Fruit fly (Drosophila melanogaster): ENCODE results near the gene ko.

The ko gene

DNA sequence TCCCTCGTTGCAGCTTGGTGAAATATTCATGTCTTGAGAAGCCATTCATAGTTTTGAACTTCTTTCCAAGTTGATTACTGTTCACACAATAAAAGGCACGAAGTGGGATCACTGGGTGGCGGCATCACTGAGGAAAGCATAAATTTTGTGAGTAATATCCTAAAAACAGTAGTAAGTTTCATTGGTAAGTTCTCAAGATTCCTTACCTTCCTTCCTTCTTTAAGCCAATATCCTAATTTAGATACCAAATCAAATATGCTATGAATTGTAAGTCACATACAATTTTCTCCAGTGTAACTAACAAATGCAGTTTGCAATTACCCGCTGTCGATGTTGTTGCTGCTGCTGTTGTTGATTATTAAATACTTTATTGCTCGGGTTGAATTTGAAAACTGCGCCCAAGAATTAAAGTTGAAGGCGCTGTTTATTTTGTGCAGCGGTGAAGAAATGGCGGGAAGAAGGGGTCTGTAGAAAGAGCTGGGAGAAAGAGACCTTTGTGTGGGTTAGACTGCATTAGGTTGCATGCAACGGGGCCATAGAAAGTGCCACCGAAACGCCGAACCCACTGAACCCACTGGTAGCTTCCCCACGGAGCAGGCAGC, 84.8 kb downstream of the ko start (continued):
- TF ChIP-seq mld (GFP tag; IDR thresholded peaks at IDR 0.05; ENCODE audit: partially characterized antibody) (no peak), grau (tag; optimal IDR thresholded peaks at IDR 0.05) (no peak), inv (GFP tag; IDR thresholded peaks at IDR 0.05; ENCODE audit: partially characterized antibody) (no peak), Ada2b (GFP tag; IDR thresholded peaks at IDR 0.05) (no peak), HLH3B (GFP tag; IDR thresholded peaks at IDR 0.05) (no peak), Bdp1 (GFP tag; optimal IDR thresholded peaks at IDR 0.05) (no peak), CG8944 (GFP tag; optimal IDR thresholded peaks at IDR 0.05) (no peak), Adf1 (GFP tag; IDR thresholded peaks at IDR 0.05) (no peak), CG6683 (GFP tag; optimal IDR thresholded peaks at IDR 0.05) (no peak), NfI (GFP tag; optimal IDR thresholded peaks at IDR 0.05) (no peak), al (GFP tag; IDR thresholded peaks at IDR 0.05) (no peak), dmrt11E (tag; optimal IDR thresholded peaks at IDR 0.05) (peak; percentile 40), CG14965 (GFP tag; optimal IDR thresholded peaks at IDR 0.05; ENCODE audit: borderline replicate concordance) (no peak), insv (GFP tag; optimal IDR thresholded peaks at IDR 0.05) (no peak), CG9727 (GFP tag; optimal IDR thresholded peaks at IDR 0.05) (no peak), run (tag; optimal IDR thresholded peaks at IDR 0.05) (no peak), CG16815 (GFP tag; optimal IDR thresholded peaks at IDR 0.05) (no peak), Nf-YC (tag; optimal IDR thresholded peaks at IDR 0.05) (no peak), cg (GFP tag; optimal IDR thresholded peaks at IDR 0.05) (no peak), sens (GFP tag) (peak; percentile 85), Nf-YB (GFP tag; optimal IDR thresholded peaks at IDR 0.05) (no peak), Hr39 (optimal IDR thresholded peaks at IDR 0.05) (no peak), CG1024 (GFP tag; IDR thresholded peaks at IDR 0.05) (no peak), Sox102F (GFP tag; optimal IDR thresholded peaks at IDR 0.05) (peak; percentile 40), lov (optimal IDR thresholded peaks at IDR 0.05) (no peak), lov (GFP tag; IDR thresholded peaks at IDR 0.05) (0 out of 3 replicates have a peak, but pooled peaks have one; percentile 65), Blimp-1 (GFP tag; optimal IDR thresholded peaks at IDR 0.05) (peak; percentile 24), Dek (tag; optimal IDR thresholded peaks at IDR 0.05) (no peak), CG4707 (GFP tag; optimal IDR thresholded peaks at IDR 0.05) (no peak), CG4617 (GFP tag; optimal IDR thresholded peaks at IDR 0.05; ENCODE audit: borderline replicate concordance) (no peak), ems (GFP tag; optimal IDR thresholded peaks at IDR 0.05) (no peak), HLH4C (GFP tag; IDR thresholded peaks at IDR 0.05; ENCODE audit: partially characterized antibody) (no peak), CG8359 (GFP tag; optimal IDR thresholded peaks at IDR 0.05; ENCODE audit: borderline replicate concordance) (no peak), otp (GFP tag; IDR thresholded peaks at IDR 0.05) (no peak), CG14710 (tag; optimal IDR thresholded peaks at IDR 0.05) (peak; percentile 7), CG32767 (GFP tag; IDR thresholded peaks at IDR 0.05) (no peak), Antp (GFP tag; optimal IDR thresholded peaks at IDR 0.05) (no peak), hb (GFP tag; IDR thresholded peaks at IDR 0.05; ENCODE audit: partially characterized antibody) (no peak), CG1603 (tag; optimal IDR thresholded peaks at IDR 0.05) (peak; percentile 52), CG3726 (GFP tag; IDR thresholded peaks at IDR 0.05) (no peak), Nf-YA (GFP tag; IDR thresholded peaks at IDR 0.05) (no peak), CG2875 (GFP tag; optimal IDR thresholded peaks at IDR 0.05) (no peak), dmrt99B (tag; optimal IDR thresholded peaks at IDR 0.05) (no peak), CG4282 (GFP tag; optimal IDR thresholded peaks at IDR 0.05) (no peak), ssp (GFP tag; IDR thresholded peaks at IDR 0.05) (no peak), maf-S (GFP tag; optimal IDR thresholded peaks at IDR 0.05) (no peak), exex (tag; optimal IDR thresholded peaks at IDR 0.05) (no peak), fd64A (GFP tag; optimal IDR thresholded peaks at IDR 0.05) (no peak), ap (GFP tag; IDR thresholded peaks at IDR 0.05) (no peak), Dip2 (GFP tag; IDR thresholded peaks at IDR 0.05) (no peak), chif (GFP tag; optimal IDR thresholded peaks at IDR 0.05) (peak in 1 of 2 experiments; percentile 17)
